Fruit fly (Drosophila melanogaster): Measurements from ENCODE around the gene CG43091.

CG43091 gene

dm6 chr3R:22727456-22727833, 41.1 kb downstream of the CG43091 start (continued):
- TF ChIP-seq CG12104 (GFP tag; optimal IDR thresholded peaks at IDR 0.05) (no peak), CG3281 (GFP tag; optimal IDR thresholded peaks at IDR 0.05) (no peak), usp (GFP tag; optimal IDR thresholded peaks at IDR 0.05) (no peak), CG16815 (GFP tag; optimal IDR thresholded peaks at IDR 0.05) (no peak), CG10321 (GFP tag; IDR thresholded peaks at IDR 0.05) (no peak), CG5953 (GFP tag; IDR thresholded peaks at IDR 0.05) (no peak), fd64A (GFP tag; optimal IDR thresholded peaks at IDR 0.05) (no peak), CG2678 (tag; optimal IDR thresholded peaks at IDR 0.05) (no peak), Dek (tag; optimal IDR thresholded peaks at IDR 0.05) (no peak), D19B (GFP tag; optimal IDR thresholded peaks at IDR 0.05) (no peak)

DNA sequence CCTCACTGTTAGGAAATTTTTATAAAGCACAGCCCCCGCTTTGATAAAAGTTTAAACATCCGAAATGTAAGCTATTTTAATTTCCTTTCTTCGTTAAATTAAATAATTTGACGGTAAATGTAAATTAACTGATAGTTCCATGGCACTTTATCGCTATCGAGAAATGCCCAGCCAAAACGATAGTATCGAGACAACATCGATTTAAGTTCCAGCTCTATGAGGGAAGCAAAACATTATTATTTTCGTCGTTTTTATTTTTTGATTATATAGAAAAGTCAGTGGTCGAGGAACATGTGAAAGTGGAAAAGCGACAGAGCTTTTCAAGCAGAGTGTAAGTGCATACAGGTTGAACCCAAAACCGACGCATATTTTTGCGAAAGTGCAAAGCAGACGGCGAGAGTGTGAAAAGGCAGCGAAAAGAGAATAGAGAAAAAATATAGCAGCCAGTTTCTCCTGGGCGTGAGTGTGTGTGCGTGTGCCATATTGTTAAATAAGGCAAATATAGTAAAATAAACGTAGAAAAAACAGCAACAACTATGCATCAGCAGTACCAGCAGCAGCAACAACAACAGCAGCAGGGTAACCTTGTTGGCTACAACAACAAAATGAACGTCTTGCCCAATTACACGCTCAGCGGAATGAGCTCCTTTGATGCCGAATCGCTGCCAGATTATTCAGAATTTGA, 41.6 kb downstream of the CG43091 start, which contains the start of gene CG45049:
TSS of gene CG45049 (plus strand) at position 197 of the 685 bp plus-strand sequence.
- no peak for TF ChIP-seq Rx (GFP tag; IDR thresholded peaks at IDR 0.05)
- no peak for TF ChIP-seq fu2 (GFP tag; optimal IDR thresholded peaks at IDR 0.05)
- peak; percentile 91 for TF ChIP-seq knrl (GFP tag; IDR thresholded peaks at IDR 0.05; ENCODE audit: partially characterized antibody)
- TF ChIP-seq NfI (GFP tag; optimal IDR thresholded peaks at IDR 0.05) = no peak
- no peak for TF ChIP-seq ara (GFP tag; IDR thresholded peaks at IDR 0.05)
- TF ChIP-seq trem (tag; optimal IDR thresholded peaks at IDR 0.05) = peak; percentile 4
- TF ChIP-seq Bteb2 (GFP tag; optimal IDR thresholded peaks at IDR 0.05) = no peak
- TF ChIP-seq CG7987 (GFP tag; optimal IDR thresholded peaks at IDR 0.05) = no peak
- no peak for TF ChIP-seq HmgD (GFP tag; optimal IDR thresholded peaks at IDR 0.05)
- TF ChIP-seq Fer1 (GFP tag; optimal IDR thresholded peaks at IDR 0.05) = no peak
- peak; percentile 67 for TF ChIP-seq CG2129 (GFP tag; IDR thresholded peaks at IDR 0.05; ENCODE audit: partially characterized antibody)
- TF ChIP-seq CG2712 (tag; optimal IDR thresholded peaks at IDR 0.05) = peak; percentile 8
- no peak for TF ChIP-seq Adf1 (GFP tag; IDR thresholded peaks at IDR 0.05)
- TF ChIP-seq CG6791 (GFP tag; IDR thresholded peaks at IDR 0.05; ENCODE audit: partially characterized antibody) = peak; percentile 95
- peak; percentile 90 for TF ChIP-seq Dll (GFP tag; IDR thresholded peaks at IDR 0.05; ENCODE audit: partially characterized antibody)
- TF ChIP-seq Opbp (GFP tag; IDR thresholded peaks at IDR 0.05; ENCODE audit: partially characterized antibody) = peak; percentile 94
- peak; percentile 91 for TF ChIP-seq tna (GFP tag; IDR thresholded peaks at IDR 0.05; ENCODE audit: partially characterized antibody)
- TF ChIP-seq CG6272 (GFP tag; IDR thresholded peaks at IDR 0.05) = peak; percentile 37; the same call in 1 of the 2 replicates
- TF ChIP-seq Bgb (GFP tag; IDR thresholded peaks at IDR 0.05; ENCODE audit: partially characterized antibody) = peak; percentile 92
- TF ChIP-seq Doc3 (GFP tag; IDR thresholded peaks at IDR 0.05; ENCODE audit: partially characterized antibody) = peak; percentile 81
- no peak for TF ChIP-seq ro (GFP tag; IDR thresholded peaks at IDR 0.05)
- no peak for TF ChIP-seq Dek (tag; optimal IDR thresholded peaks at IDR 0.05)
- TF ChIP-seq fd64A (GFP tag; optimal IDR thresholded peaks at IDR 0.05) = no peak
- TF ChIP-seq CG7839 (tag; optimal IDR thresholded peaks at IDR 0.05) = no peak
- TF ChIP-seq zen2 (GFP tag; IDR thresholded peaks at IDR 0.05; ENCODE audit: partially characterized antibody) = peak; percentile 88
- peak; percentile 25 for TF ChIP-seq mam (GFP tag; optimal IDR thresholded peaks at IDR 0.05)
- TF ChIP-seq lola (GFP tag; optimal IDR thresholded peaks at IDR 0.05) = no peak
- TF ChIP-seq Scr (GFP tag; IDR thresholded peaks at IDR 0.05; ENCODE audit: partially characterized antibody) = peak; percentile 92
- TF ChIP-seq dysf (GFP tag; IDR thresholded peaks at IDR 0.05) = no peak
- TF ChIP-seq ham (GFP tag; IDR thresholded peaks at IDR 0.05) = no peak
- TF ChIP-seq tx (GFP tag; optimal IDR thresholded peaks at IDR 0.05) = no peak
- TF ChIP-seq Sry-β (GFP tag; optimal IDR thresholded peaks at IDR 0.05) = no peak
- no peak for TF ChIP-seq Hr51 (GFP tag; optimal IDR thresholded peaks at IDR 0.05)
- TF ChIP-seq CG9727 (GFP tag; optimal IDR thresholded peaks at IDR 0.05) = no peak
- TF ChIP-seq Hey (tag; optimal IDR thresholded peaks at IDR 0.05) = no peak
- TF ChIP-seq Optix (GFP tag; IDR thresholded peaks at IDR 0.05) = no peak
- TF ChIP-seq nmo (GFP tag; optimal IDR thresholded peaks at IDR 0.05) = peak; percentile 25
- TF ChIP-seq row (GFP tag; IDR thresholded peaks at IDR 0.05) = peak; percentile 66
- TF ChIP-seq CG30403 (GFP tag; optimal IDR thresholded peaks at IDR 0.05) = peak; percentile 18

Measured in whole organism, embryonic.